Fruit fly (Drosophila melanogaster) whole organism, wandering third instar larva: ENCODE measurements around the gene Acph-1.

Experiments
- Abd-B ChIP-seq: fragments of >200 bp; optimal IDR thresholded peaks from 2 replicates; lab custom pipeline; 2017; ENCODE audit warnings: missing biosample characterization, missing genetic modification characterization
- CG32264 ChIP-seq: fragments of 200-800 bp; sonication (Bioruptor generic); optimal IDR thresholded peaks from 2 replicates; lab custom pipeline; 2016; ENCODE audit warnings: missing biosample characterization, missing genetic modification characterization
- Dfd ChIP-seq: fragments of >200 bp; optimal IDR thresholded peaks from 2 replicates; lab custom pipeline; 2017; ENCODE audit warnings: missing biosample characterization, missing genetic modification characterization
- Myc ChIP-seq: fragments of >200 bp; optimal IDR thresholded peaks from 2 replicates; lab custom pipeline; 2017
- N ChIP-seq: fragments of >200 bp; optimal IDR thresholded peaks from 2 replicates; lab custom pipeline; 2018; ENCODE audit warnings: missing biosample characterization, missing external identifiers, missing genetic modification characterization
- OdsH ChIP-seq: fragments of 200-800 bp; sonication (Bioruptor generic); optimal IDR thresholded peaks from 2 replicates; lab custom pipeline; 2016; ENCODE audit warnings: missing biosample characterization, mild to moderate bottlenecking, missing genetic modification characterization
- Sp1 ChIP-seq: fragments of 200-800 bp; sonication (Bioruptor generic); optimal IDR thresholded peaks from 3 replicates; lab custom pipeline; 2019; ENCODE audit warnings: missing biosample characterization, mild to moderate bottlenecking, missing genetic modification characterization, moderate library complexity
- br ChIP-seq: fragments of 200-800 bp; sonication (Bioruptor generic); optimal IDR thresholded peaks from 2 replicates; lab custom pipeline; 2016; ENCODE audit warnings: missing biosample characterization, missing genetic modification characterization
- brk ChIP-seq: fragments of 200-800 bp; sonication (Bioruptor generic); optimal IDR thresholded peaks from 2 replicates; lab custom pipeline; 2016; ENCODE audit warnings: missing biosample characterization, mild to moderate bottlenecking, missing genetic modification characterization
- dl ChIP-seq, 2 experiments: fragments of 175-275, 200-275 bp in 1 of 2; fragments of 200-275 bp in 1 of 2; sonication (Bioruptor generic); optimal IDR thresholded peaks; lab custom pipeline; 2018; ENCODE audit warnings: mild to moderate bottlenecking in 2 of 2, missing biosample characterization in 2 of 2, missing genetic modification characterization in 2 of 2, moderate library complexity in 2 of 2; ENCODE audit not compliant: partially characterized antibody in 2 of 2, insufficient read depth in 1 of 2
- fru ChIP-seq: fragments of 200-800 bp; sonication (Bioruptor generic); optimal IDR thresholded peaks from 3 replicates; lab custom pipeline; 2016; ENCODE audit warnings: missing biosample characterization, mild to moderate bottlenecking, missing genetic modification characterization
- pan ChIP-seq: fragments of >200 bp; optimal IDR thresholded peaks from 2 replicates; lab custom pipeline; 2017
- usp ChIP-seq: fragments of >200 bp; optimal IDR thresholded peaks from 2 replicates; lab custom pipeline; 2017; ENCODE audit warnings: missing biosample characterization, missing genetic modification characterization

- no peak for TF ChIP-seq usp (GFP tag; lab: Kevin White, UChicago)
- TF ChIP-seq dl (GFP tag; optimal IDR thresholded peaks at IDR 0.05; lab: Kevin White, UChicago; ENCODE audit: insufficient read depth in 1 of 2, partially characterized antibody in 2 of 2), result no peak
- TF ChIP-seq fru (GFP tag; lab: Kevin White, UChicago), result no peak
- TF ChIP-seq N (GFP tag; lab: Kevin White, UChicago), result no peak
- no peak for TF ChIP-seq Sp1 (GFP tag; lab: Kevin White, UChicago)
- no peak for TF ChIP-seq br (GFP tag; lab: Kevin White, UChicago)
- no peak for TF ChIP-seq Myc (lab: Kevin White, UChicago)
- no peak for TF ChIP-seq CG32264 (GFP tag; lab: Kevin White, UChicago)
- no peak for TF ChIP-seq pan (lab: Kevin White, UChicago)
- no peak for TF ChIP-seq OdsH
- no peak for TF ChIP-seq Dfd (GFP tag; lab: Kevin White, UChicago)
- TF ChIP-seq Abd-B, result no peak
- no peak for TF ChIP-seq brk (GFP tag; lab: Kevin White, UChicago)
Observed at dm6 chr3R:30038628-30039027, 45.4 kb upstream of the Acph-1 start, which contains the start of gene janB.
